Worm (Caenorhabditis elegans): ENCODE data around the gene twk-43.

The twk-43 gene

DNA sequence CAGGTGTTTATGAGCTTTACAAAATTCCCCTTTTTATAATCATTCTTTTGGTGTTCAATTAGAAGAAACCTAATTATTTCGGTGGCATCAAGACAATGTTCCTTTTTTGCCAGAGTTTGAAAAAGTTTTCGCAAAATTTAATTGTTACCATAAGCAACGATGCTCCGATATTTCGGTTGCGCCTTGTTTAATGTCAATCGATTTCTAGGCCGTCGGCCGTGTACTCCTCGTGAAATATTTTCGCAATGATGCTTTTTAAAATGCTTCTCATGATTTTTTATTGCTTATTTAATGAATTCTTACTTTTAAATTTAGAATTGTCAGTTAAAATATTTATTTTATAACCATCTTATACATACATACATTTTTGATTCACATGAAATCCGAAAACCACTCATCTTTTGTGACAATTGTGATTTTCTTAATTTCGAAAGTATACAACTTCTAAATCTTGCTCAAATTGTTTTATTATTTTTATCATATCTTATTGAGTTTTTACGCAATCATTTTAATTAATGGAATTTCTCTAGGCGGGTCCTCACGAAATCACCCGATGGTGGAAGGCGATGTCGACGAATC, 32.9 kb upstream of the twk-43 start, which contains the start of gene C50B6.3 (continued):
- TF ChIP-seq ZK185.1 (tag; optimal IDR thresholded peaks at IDR 0.05; ENCODE audit: poor library complexity, severe bottlenecking) (peak; percentile 96), lin-54 (GFP tag; optimal IDR thresholded peaks at IDR 0.05) (peak; percentile 71), lin-40 (tag; optimal IDR thresholded peaks at IDR 0.05) (peak; percentile 65), attf-3 (GFP tag; conservative IDR thresholded peaks at IDR 0.05) (peak; percentile 99), hmg-1.2 (GFP tag; IDR thresholded peaks at IDR 0.05) (0 out of 2 replicates have a peak, but pooled peaks have one; percentile 35), Y56A3A.18 (GFP tag; IDR thresholded peaks at IDR 0.05) (no peak), akir-1 (GFP tag; optimal IDR thresholded peaks at IDR 0.05) (peak; percentile 63), madf-10 (tag; optimal IDR thresholded peaks at IDR 0.05) (peak; percentile 34), ceh-27 (GFP tag; optimal IDR thresholded peaks at IDR 0.05) (peak; percentile 82), madf-6 (GFP tag; IDR thresholded peaks at IDR 0.05) (peak; percentile 82), attf-5 (GFP tag; optimal IDR thresholded peaks at IDR 0.05) (peak; percentile 41), dpl-1 (GFP tag; optimal IDR thresholded peaks at IDR 0.05) (peak; percentile 40), somi-1 (GFP tag; optimal IDR thresholded peaks at IDR 0.05) (no peak), ceh-91 (GFP tag; IDR thresholded peaks at IDR 0.05) (peak; percentile 47; the same call in 1 of the 2 replicates), D2030.7 (GFP tag; IDR thresholded peaks at IDR 0.05) (peak; percentile 48; the same call in 1 of the 2 replicates), ceh-40 (GFP tag; IDR thresholded peaks at IDR 0.05) (no peak), lsy-27 (tag; optimal IDR thresholded peaks at IDR 0.05; ENCODE audit: borderline replicate concordance, insufficient read depth) (no peak), B0035.1 (tag; optimal IDR thresholded peaks at IDR 0.05) (no peak), K12H6.12 (tag; optimal IDR thresholded peaks at IDR 0.05) (peak; percentile 44), sea-2 (GFP tag; IDR thresholded peaks at IDR 0.05) (no peak)

DNA sequence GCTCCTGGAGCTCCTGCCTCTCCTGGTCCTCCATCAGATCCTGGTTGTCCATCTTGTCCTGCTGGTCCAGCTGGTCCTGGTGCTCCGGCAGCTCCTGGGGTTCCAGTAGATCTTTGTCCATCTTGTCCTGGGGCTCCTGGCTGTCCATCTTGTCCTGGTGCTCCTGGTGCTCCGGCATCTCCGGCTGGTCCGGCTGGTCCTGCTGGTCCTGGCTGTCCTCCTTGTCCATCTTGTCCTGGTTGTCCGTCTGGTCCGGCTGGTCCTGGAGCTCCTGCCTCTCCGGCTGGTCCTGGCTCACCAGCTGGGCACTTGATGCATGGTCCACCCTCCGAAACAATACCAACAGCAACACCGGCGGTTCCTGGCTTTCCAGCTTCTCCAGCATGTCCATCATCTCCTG, 28.8 kb upstream of the twk-43 start:
- TF ChIP-seq F37B4.10 (GFP tag; IDR thresholded peaks at IDR 0.05) (0 out of 2 replicates have a peak, but pooled peaks have one; percentile 83), egrh-3 (GFP tag; IDR thresholded peaks at IDR 0.05) (peak; percentile 93), ztf-25 (GFP tag; IDR thresholded peaks at IDR 0.05) (0 out of 2 replicates have a peak, but pooled peaks have one; percentile 38), dox-1 (GFP tag; IDR thresholded peaks at IDR 0.05) (0 out of 2 replicates have a peak, but pooled peaks have one; percentile 38)

DNA sequence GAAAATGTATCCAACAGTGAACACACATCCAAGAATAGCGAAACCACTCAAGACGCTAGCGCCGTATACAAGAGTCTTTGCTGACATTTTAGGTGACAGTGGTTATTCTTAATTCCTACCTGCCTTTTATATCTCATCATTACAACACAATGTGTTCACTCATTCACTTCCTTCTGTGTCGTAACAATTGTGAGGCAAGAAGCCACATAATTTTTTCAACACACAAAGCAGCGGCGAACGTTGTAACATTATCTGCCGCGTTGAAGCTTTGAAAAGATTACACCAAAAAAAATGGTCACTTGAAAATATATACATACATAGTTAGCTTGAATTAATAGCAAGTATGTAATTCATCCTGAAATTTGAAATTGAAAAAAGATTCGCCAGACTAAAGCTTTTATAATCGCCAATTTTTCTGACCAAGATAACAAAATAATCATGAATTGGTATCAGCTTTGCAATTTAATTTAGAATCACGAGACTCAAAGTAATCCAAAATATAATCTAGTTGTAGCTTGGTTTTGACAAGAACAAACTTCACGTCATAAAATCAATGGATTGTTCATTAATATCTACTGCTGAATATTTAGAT, 28.1 kb upstream of the twk-43 start, which contains the start of the genes col-161 and srh-18:
Gene col-161 (minus strand): TSS at position 101 of the 592 bp plus-strand sequence.
Gene srh-18 (plus strand): TSS at position 542 of the 592 bp plus-strand sequence.
- TF ChIP-seq madf-3 (GFP tag; IDR thresholded peaks at IDR 0.05) = no peak
- no peak for TF ChIP-seq ceh-27 (GFP tag; optimal IDR thresholded peaks at IDR 0.05)
- TF ChIP-seq ceh-40 (GFP tag; IDR thresholded peaks at IDR 0.05) = no peak
- no peak for TF ChIP-seq efl-1 (GFP tag; optimal IDR thresholded peaks at IDR 0.05)
- TF ChIP-seq dpl-1 (GFP tag; optimal IDR thresholded peaks at IDR 0.05) = no peak
- no peak for TF ChIP-seq ceh-58 (GFP tag; IDR thresholded peaks at IDR 0.05)
- TF ChIP-seq xnd-1 (tag; optimal IDR thresholded peaks at IDR 0.05) = no peak
- no peak for TF ChIP-seq hlh-12 (tag; optimal IDR thresholded peaks at IDR 0.05)
- no peak for TF ChIP-seq hsf-1 (GFP tag; IDR thresholded peaks at IDR 0.05)
- TF ChIP-seq tlf-1 (GFP tag; optimal IDR thresholded peaks at IDR 0.05) = no peak
- no peak for TF ChIP-seq Y53G8AR.9 (GFP tag; conservative IDR thresholded peaks at IDR 0.05)

DNA sequence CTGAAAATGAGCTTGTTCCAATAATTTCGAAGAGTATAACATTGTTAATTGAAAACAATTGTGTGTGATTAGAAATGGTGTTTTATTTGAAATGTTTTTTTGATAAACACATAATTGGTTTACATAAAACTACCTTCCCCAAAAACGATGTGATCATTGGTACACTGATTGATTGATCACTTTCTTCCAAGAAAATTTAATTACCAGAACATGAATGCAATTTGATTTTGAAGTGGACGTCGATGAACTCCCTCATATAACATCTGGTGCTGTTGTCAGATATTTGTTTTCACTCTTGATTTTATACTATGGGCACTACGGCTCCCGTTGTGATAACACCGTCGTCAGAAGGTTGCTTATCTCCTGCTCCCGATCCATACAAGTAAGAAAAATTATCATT, 25.4 kb upstream of the twk-43 start, which contains the start of gene srh-15:
Gene srh-15 (plus strand): TSS at position 301 of the 400 bp plus-strand sequence.
- TF ChIP-seq rpc-1 (optimal IDR thresholded peaks at IDR 0.05) (no peak), rpc-1 (tag; optimal IDR thresholded peaks at IDR 0.05) (no peak), snpc-3.4 (tag; optimal IDR thresholded peaks at IDR 0.05) (no peak), egl-18 (GFP tag; IDR thresholded peaks at IDR 0.05) (no peak), nhr-179 (tag; optimal IDR thresholded peaks at IDR 0.05) (no peak), lir-1 (GFP tag; conservative IDR thresholded peaks at IDR 0.05) (no peak), ztf-18 (tag; optimal IDR thresholded peaks at IDR 0.05) (no peak), rcor-1 (GFP tag; IDR thresholded peaks at IDR 0.05) (no peak), T26A5.8 (tag; optimal IDR thresholded peaks at IDR 0.05) (no peak), attf-6 (GFP tag; IDR thresholded peaks at IDR 0.05) (no peak), nfyb-1 (GFP tag; IDR thresholded peaks at IDR 0.05) (no peak), Y53G8AR.9 (GFP tag; conservative IDR thresholded peaks at IDR 0.05) (no peak), fkh-3 (tag; optimal IDR thresholded peaks at IDR 0.05) (no peak)

Measured in whole organism, young adult.